Worm (Caenorhabditis elegans) whole organism, late embryonic: ENCODE data around the gene tpst-2.

Experiments used
- ceh-18 ChIP-seq: sonication (generic microtip); optimal IDR thresholded peaks from 2 replicates; lab custom pipeline; 2016; ENCODE audit warnings: missing genetic modification characterization, missing compliant biosample characterization
- hlh-8 ChIP-seq: sonication (generic microtip); optimal IDR thresholded peaks from 2 replicates; lab custom pipeline; 2016; ENCODE audit warnings: missing genotype, missing genetic modification characterization, missing compliant biosample characterization
- nfya-1 ChIP-seq: sonication (generic microtip); optimal IDR thresholded peaks from 2 replicates; lab custom pipeline; 2017; ENCODE audit warnings: missing genetic modification characterization, mild to moderate bottlenecking, missing compliant biosample characterization, antibody characterized with exemption, moderate library complexity
- nhr-232 ChIP-seq: sonication (generic microtip); optimal IDR thresholded peaks from 2 replicates; lab custom pipeline; 2016; ENCODE audit warnings: missing genetic modification characterization, missing compliant biosample characterization
- ref-2 ChIP-seq: sonication (generic microtip); optimal IDR thresholded peaks from 2 replicates; lab custom pipeline; 2016; ENCODE audit warnings: missing genetic modification characterization, missing compliant biosample characterization

DNA sequence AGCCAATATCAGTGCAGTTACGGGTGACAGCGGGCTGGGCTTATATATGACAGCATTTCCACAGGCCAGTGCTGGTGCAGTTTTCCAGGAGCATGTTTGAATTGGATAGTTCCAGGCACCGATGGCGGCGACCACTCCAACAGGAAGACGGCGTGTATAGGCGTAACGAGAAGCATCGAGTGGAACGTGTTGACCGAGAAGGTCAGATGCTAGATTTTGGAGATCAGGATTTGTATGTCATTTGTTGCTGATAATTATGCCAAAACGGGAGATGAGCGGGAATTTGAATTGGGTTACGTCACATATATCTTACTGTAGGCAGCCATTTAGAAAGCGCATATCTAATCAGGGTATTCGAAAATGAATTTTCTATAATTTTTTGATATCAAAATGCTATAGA, 4.4 kb downstream of the tpst-2 start:
- TF ChIP-seq hlh-8 (tag; lab: Kevin White, UChicago): no peak
- no peak for TF ChIP-seq nhr-232 (tag; lab: Kevin White, UChicago)
- TF ChIP-seq nfya-1 (tag; lab: Kevin White, UChicago): no peak
- no peak for TF ChIP-seq ref-2
- TF ChIP-seq ceh-18 (tag; lab: Kevin White, UChicago): no peak
